Worm (Caenorhabditis elegans): Measurements from ENCODE around the gene K09H11.9.

- TF ChIP-seq nhr-12 (tag; optimal IDR thresholded peaks at IDR 0.05): no peak
- TF ChIP-seq nhr-2 (tag; optimal IDR thresholded peaks at IDR 0.05): no peak
- TF ChIP-seq nhr-28 (tag; optimal IDR thresholded peaks at IDR 0.05): no peak
- TF ChIP-seq ztf-11 (tag; optimal IDR thresholded peaks at IDR 0.05): no peak
Observed at ce11 chrV:5696177-5696576, 20.2 kb downstream of the K09H11.9 start.

All from whole organism, mixed stage, embryonic.